Worm (Caenorhabditis elegans) whole organism, late embryonic: ENCODE results near the gene twk-24.
A peak's percentile ranks its signal among the peaks of the same experiment; 100 is the strongest.

Experiments
- C08G9.2 ChIP-seq: sonication (generic microtip); optimal IDR thresholded peaks from 2 replicates; lab custom pipeline; 2016; ENCODE audit warnings: mild to moderate bottlenecking, missing genetic modification characterization, moderate library complexity, missing compliant biosample characterization
- C38D4.7 ChIP-seq: fragments of 200-800 bp; sonication (Bioruptor generic); optimal IDR thresholded peaks from 2 replicates; lab custom pipeline; 2018; ENCODE audit warnings: mild to moderate bottlenecking, missing genetic modification characterization, moderate library complexity, missing compliant biosample characterization
- K09A11.1 ChIP-seq: sonication (generic microtip); optimal IDR thresholded peaks from 2 replicates; lab custom pipeline; 2017; ENCODE audit warnings: antibody characterized with exemption, mild to moderate bottlenecking, missing genetic modification characterization, missing compliant biosample characterization; ENCODE audit not compliant: insufficient read depth
- ceh-14 ChIP-seq: sonication (generic microtip); optimal IDR thresholded peaks from 2 replicates; lab custom pipeline; 2016; ENCODE audit warnings: missing genotype, missing genetic modification characterization, missing compliant biosample characterization
- ceh-18 ChIP-seq: sonication (generic microtip); optimal IDR thresholded peaks from 2 replicates; lab custom pipeline; 2016; ENCODE audit warnings: missing genetic modification characterization, missing compliant biosample characterization
- ceh-24 ChIP-seq: sonication (generic microtip); optimal IDR thresholded peaks from 2 replicates; lab custom pipeline; 2016; ENCODE audit warnings: mild to moderate bottlenecking, missing genetic modification characterization, missing compliant biosample characterization
- ceh-31 ChIP-seq: sonication (generic microtip); optimal IDR thresholded peaks from 2 replicates; lab custom pipeline; 2016; ENCODE audit warnings: missing genetic modification characterization, missing compliant biosample characterization
- ceh-34 ChIP-seq: sonication (generic microtip); optimal IDR thresholded peaks from 2 replicates; lab custom pipeline; 2016; ENCODE audit warnings: mild to moderate bottlenecking, missing genetic modification characterization, missing compliant biosample characterization
- ceh-6 ChIP-seq: fragments of 200-800 bp; sonication (Bioruptor generic); optimal IDR thresholded peaks from 2 replicates; lab custom pipeline; 2018; ENCODE audit warnings: mild to moderate bottlenecking, missing genetic modification characterization, missing compliant biosample characterization
- dmd-4 ChIP-seq: sonication (generic microtip); optimal IDR thresholded peaks from 2 replicates; lab custom pipeline; 2016; ENCODE audit warnings: borderline replicate concordance, missing genetic modification characterization, missing compliant biosample characterization
- dve-1 ChIP-seq: sonication (generic microtip); optimal IDR thresholded peaks from 2 replicates; lab custom pipeline; 2017; ENCODE audit warnings: antibody characterized with exemption, mild to moderate bottlenecking, missing genetic modification characterization, missing compliant biosample characterization
- elt-2 ChIP-seq: sonication (generic microtip); optimal IDR thresholded peaks from 2 replicates; lab custom pipeline; 2016; ENCODE audit warnings: missing genetic modification reagents, missing genetic modification characterization, missing compliant biosample characterization
- elt-4 ChIP-seq: sonication (generic microtip); optimal IDR thresholded peaks from 2 replicates; lab custom pipeline; 2016; ENCODE audit warnings: missing genetic modification characterization, missing compliant biosample characterization
- fkh-10 ChIP-seq: fragments of 150-350 bp; optimal IDR thresholded peaks from 2 replicates; lab custom pipeline; 2014; ENCODE audit warnings: missing biosample characterization, missing genetic modification reagents, missing genetic modification characterization
- fkh-6 ChIP-seq: sonication (generic microtip); optimal IDR thresholded peaks from 2 replicates; lab custom pipeline; 2016; ENCODE audit warnings: missing genetic modification characterization, missing compliant biosample characterization
- gmeb-2 ChIP-seq: sonication (generic microtip); optimal IDR thresholded peaks from 2 replicates; lab custom pipeline; 2016; ENCODE audit warnings: missing genetic modification characterization, inconsistent platforms, missing compliant biosample characterization
- hlh-13 ChIP-seq: fragments of 200-800 bp; sonication (Bioruptor generic); optimal IDR thresholded peaks from 2 replicates; lab custom pipeline; 2018; ENCODE audit warnings: mild to moderate bottlenecking, missing genetic modification characterization, missing compliant biosample characterization
- hlh-6 ChIP-seq: sonication (generic microtip); optimal IDR thresholded peaks from 2 replicates; lab custom pipeline; 2016; ENCODE audit warnings: missing genotype, missing genetic modification characterization, missing compliant biosample characterization
- lim-6 ChIP-seq: sonication (generic microtip); optimal IDR thresholded peaks from 2 replicates; lab custom pipeline; 2016; ENCODE audit warnings: missing genetic modification characterization, missing compliant biosample characterization
- lin-11 ChIP-seq: fragments of 200-800 bp; sonication (Bioruptor generic); optimal IDR thresholded peaks from 2 replicates; lab custom pipeline; 2018; ENCODE audit warnings: mild to moderate bottlenecking, missing genetic modification characterization, missing compliant biosample characterization
- nfya-1 ChIP-seq: sonication (generic microtip); optimal IDR thresholded peaks from 2 replicates; lab custom pipeline; 2017; ENCODE audit warnings: missing genetic modification characterization, mild to moderate bottlenecking, missing compliant biosample characterization, antibody characterized with exemption, moderate library complexity
- nhr-232 ChIP-seq: sonication (generic microtip); optimal IDR thresholded peaks from 2 replicates; lab custom pipeline; 2016; ENCODE audit warnings: missing genetic modification characterization, missing compliant biosample characterization
- npax-4 ChIP-seq: sonication (generic microtip); optimal IDR thresholded peaks from 2 replicates; lab custom pipeline; 2016; ENCODE audit warnings: missing genetic modification characterization, missing compliant biosample characterization
- pag-3 ChIP-seq: sonication (generic microtip); optimal IDR thresholded peaks from 2 replicates; lab custom pipeline; 2016; ENCODE audit warnings: missing compliant biosample characterization, missing genetic modification characterization, borderline replicate concordance
- pat-9 ChIP-seq: fragments of 200-800 bp; sonication (Bioruptor generic); optimal IDR thresholded peaks from 2 replicates; lab custom pipeline; 2018; ENCODE audit warnings: mild to moderate bottlenecking, missing genetic modification characterization, moderate library complexity, missing compliant biosample characterization
- pha-2 ChIP-seq: sonication (generic microtip); optimal IDR thresholded peaks from 2 replicates; lab custom pipeline; 2017; ENCODE audit warnings: mild to moderate bottlenecking, missing genetic modification characterization, missing compliant biosample characterization
- pha-4 ChIP-seq: fragments of 150-350 bp; optimal IDR thresholded peaks from 2 replicates; lab custom pipeline; 2018; ENCODE audit warnings: missing biosample characterization, missing genetic modification reagents, missing genetic modification characterization
- pqm-1 ChIP-seq: sonication (generic microtip); optimal IDR thresholded peaks from 2 replicates; lab custom pipeline; 2016; ENCODE audit warnings: missing genetic modification characterization, missing compliant biosample characterization
- ref-2 ChIP-seq: sonication (generic microtip); optimal IDR thresholded peaks from 2 replicates; lab custom pipeline; 2016; ENCODE audit warnings: missing genetic modification characterization, missing compliant biosample characterization
- rnt-1 ChIP-seq: sonication (generic microtip); optimal IDR thresholded peaks from 2 replicates; lab custom pipeline; 2016; ENCODE audit warnings: missing genetic modification characterization, missing compliant biosample characterization
- sdc-2 ChIP-seq: sonication (generic microtip); optimal IDR thresholded peaks from 2 replicates; lab custom pipeline; 2016; ENCODE audit warnings: missing genotype, missing genetic modification characterization, missing compliant biosample characterization
- sox-2 ChIP-seq: fragments of 200-800 bp; sonication (Bioruptor generic); IDR thresholded peaks from 2 replicates; pipeline ENCODE4 v1.3.6; 2022; ENCODE audit warnings: missing genetic modification reagents, missing genetic modification characterization, missing compliant biosample characterization
- syd-9 ChIP-seq: sonication (generic microtip); optimal IDR thresholded peaks from 2 replicates; lab custom pipeline; 2016; ENCODE audit warnings: mild to moderate bottlenecking, missing genetic modification characterization, moderate library complexity, missing compliant biosample characterization
- tbx-7 ChIP-seq: sonication (generic microtip); optimal IDR thresholded peaks from 2 replicates; lab custom pipeline; 2016; ENCODE audit warnings: missing genotype, missing genetic modification characterization, missing compliant biosample characterization
- ttx-3 ChIP-seq: sonication (generic microtip); optimal IDR thresholded peaks from 2 replicates; lab custom pipeline; 2016; ENCODE audit warnings: missing genetic modification reagents, missing genetic modification characterization, missing compliant biosample characterization
- unc-3 ChIP-seq, 2 experiments: fragments of 200-800 bp in 1 of 2; sonication (Bioruptor generic) in 1 of 2; sonication (generic microtip) in 1 of 2; conservative IDR thresholded peaks in 1 of 2; optimal IDR thresholded peaks in 1 of 2; 2 replicates each; pipeline versions ENCODE4 v1.3.6 to Lab custom; 2016 to 2022; ENCODE audit warnings: missing compliant biosample characterization in 2 of 2, missing genetic modification characterization in 2 of 2, missing genetic modification reagents in 1 of 2
- unc-42 ChIP-seq: sonication (generic microtip); optimal IDR thresholded peaks from 2 replicates; lab custom pipeline; 2016; ENCODE audit warnings: missing genotype, missing genetic modification characterization, missing compliant biosample characterization
- unc-55 ChIP-seq: sonication (generic microtip); optimal IDR thresholded peaks from 2 replicates; lab custom pipeline; 2017; ENCODE audit warnings: missing biosample characterization, missing genetic modification reagents, missing genetic modification characterization
- zip-5 ChIP-seq: sonication (generic microtip); optimal IDR thresholded peaks from 2 replicates; lab custom pipeline; 2016; ENCODE audit warnings: missing genetic modification characterization, missing compliant biosample characterization
- ztf-16 ChIP-seq: sonication (generic microtip); optimal IDR thresholded peaks from 2 replicates; lab custom pipeline; 2017; ENCODE audit warnings: missing genetic modification characterization, missing compliant biosample characterization

Gene twk-24

DNA sequence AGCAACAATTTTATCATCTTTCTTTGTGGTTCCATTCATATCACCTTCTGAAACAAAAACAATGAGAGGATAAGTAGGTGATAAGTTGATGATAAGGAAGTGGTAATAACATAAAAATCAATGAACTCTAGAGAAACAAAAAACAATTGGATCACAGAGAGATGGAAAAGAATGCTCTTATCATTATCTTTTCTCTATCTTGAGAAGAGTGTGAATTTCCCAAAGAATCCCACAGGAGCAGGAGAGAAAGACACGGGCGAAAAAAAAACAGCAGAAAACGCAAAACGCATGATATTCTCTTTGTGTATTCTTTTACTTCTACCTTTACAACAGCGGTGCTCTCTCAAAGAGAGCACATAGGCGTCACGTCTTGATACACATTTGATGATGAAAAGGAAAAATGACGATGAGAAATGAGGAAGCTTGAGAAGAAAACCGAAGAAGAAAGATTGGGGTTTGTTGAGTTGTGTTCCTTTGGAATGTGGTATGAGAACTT is at the start of gene twk-24:
Gene twk-24, minus strand, starts transcription at position 51 of the 496 bp plus-strand sequence.
- no peak for TF ChIP-seq ttx-3
- TF ChIP-seq ceh-6, result no peak
- TF ChIP-seq ceh-31 (tag; lab: Kevin White, UChicago), result no peak
- no peak for TF ChIP-seq pha-4 (tag; lab: Kevin White, UChicago)
- peak; percentile 59 for TF ChIP-seq ceh-18 (tag; lab: Kevin White, UChicago)
- peak; percentile 65 for TF ChIP-seq elt-2
- TF ChIP-seq zip-5, result no peak
- no peak for TF ChIP-seq pqm-1 (tag; lab: Kevin White, UChicago)
- TF ChIP-seq sdc-2 (tag; lab: Kevin White, UChicago), result no peak
- no peak for TF ChIP-seq ztf-16 (tag; lab: Kevin White, UChicago)
- no peak for TF ChIP-seq unc-55 (GFP tag; lab: Kevin White, UChicago)

DNA sequence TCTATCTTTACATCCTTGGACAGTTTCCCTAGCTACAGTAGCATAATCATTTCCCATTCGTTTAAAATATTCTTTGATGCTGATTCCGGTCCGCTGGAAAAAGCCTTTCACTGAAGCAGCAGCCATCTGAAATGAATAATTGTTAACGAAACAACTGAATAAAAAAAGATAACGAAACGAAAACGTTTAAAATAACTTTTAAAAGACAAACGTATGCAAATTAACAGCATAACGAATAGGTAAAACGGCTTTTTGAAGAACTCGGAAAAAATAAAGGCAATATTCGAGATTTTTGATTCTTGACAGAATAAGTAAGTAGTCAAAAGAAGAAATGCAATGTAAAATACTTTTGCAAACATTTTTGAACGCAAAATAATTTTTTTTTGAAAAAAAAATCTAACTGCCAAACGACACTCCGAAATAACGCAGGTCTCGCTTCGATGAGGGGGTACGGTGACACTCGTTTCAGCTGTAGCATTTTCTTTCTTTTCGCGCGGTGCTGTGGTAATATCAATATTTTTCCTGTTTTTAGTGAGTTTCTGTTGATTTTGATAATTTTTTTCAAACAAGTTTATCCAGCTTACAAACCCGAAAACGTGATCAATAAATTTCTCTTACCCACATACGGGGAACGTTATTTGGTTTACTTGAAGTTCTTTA is 48.9 kb upstream of the twk-24 start, which contains the start of the genes R04F11.5 and R04F11.2:
Gene R04F11.5, minus strand, starts transcription at position 126 of the 660 bp plus-strand sequence.
Gene R04F11.2, plus strand, starts transcription at position 488 of the 660 bp plus-strand sequence.
- peak; percentile 12 for TF ChIP-seq ref-2
- peak; percentile 53 for TF ChIP-seq ceh-31 (tag; lab: Kevin White, UChicago)
- TF ChIP-seq unc-42 (tag; lab: Kevin White, UChicago), result peak; percentile 15
- TF ChIP-seq K09A11.1 (tag; lab: Kevin White, UChicago), result no peak
- TF ChIP-seq fkh-10 (GFP tag; lab: Kevin White, UChicago), result peak; percentile 6
- no peak for TF ChIP-seq lin-11
- peak; percentile 8 for TF ChIP-seq ceh-18 (tag; lab: Kevin White, UChicago)
- no peak for TF ChIP-seq tbx-7 (tag; lab: Kevin White, UChicago)
- peak; percentile 84 for TF ChIP-seq nfya-1 (tag; lab: Kevin White, UChicago)
- TF ChIP-seq elt-4 (tag; lab: Kevin White, UChicago), result no peak
- no peak for TF ChIP-seq sox-2

- TF ChIP-seq hlh-6 (tag; lab: Kevin White, UChicago) (no peak), npax-4 (tag; lab: Kevin White, UChicago) (no peak), fkh-6 (tag; lab: Kevin White, UChicago) (no peak), pha-2 (tag; lab: Kevin White, UChicago) (no peak), dmd-4 (tag; lab: Kevin White, UChicago) (no peak), ceh-34 (tag; lab: Kevin White, UChicago) (no peak), hlh-13 (GFP tag; lab: Kevin White, UChicago) (no peak), unc-3 (GFP tag; conservative IDR thresholded peaks at IDR 0.05; lab: Robert Waterston, UW) (no peak), unc-3 (tag; optimal IDR thresholded peaks at IDR 0.05; lab: Kevin White, UChicago) (no peak), lin-11 (no peak), dve-1 (tag; lab: Kevin White, UChicago) (no peak)
Measured at ce11 chrV:12317080-12317479, 48.0 kb upstream of the twk-24 start, which contains the start of gene R04F11.3. Gene R04F11.3 (minus strand): TSS chrV:12317180.

ce11 chrV:12316076-12316475 is 47.0 kb upstream of the twk-24 start:
- TF ChIP-seq sox-2 (no peak), C08G9.2 (tag; lab: Kevin White, UChicago) (no peak), ztf-16 (tag; lab: Kevin White, UChicago) (no peak), pag-3 (tag; lab: Kevin White, UChicago) (no peak), dve-1 (tag; lab: Kevin White, UChicago) (no peak), lim-6 (tag; lab: Kevin White, UChicago) (no peak), rnt-1 (tag; lab: Kevin White, UChicago) (no peak), syd-9 (tag; lab: Kevin White, UChicago) (no peak), gmeb-2 (tag; lab: Kevin White, UChicago) (no peak), hlh-13 (GFP tag; lab: Kevin White, UChicago) (no peak), K09A11.1 (tag; lab: Kevin White, UChicago) (no peak), zip-5 (no peak), elt-4 (tag; lab: Kevin White, UChicago) (no peak), ceh-14 (tag; lab: Kevin White, UChicago) (no peak), nhr-232 (tag; lab: Kevin White, UChicago) (no peak), pha-2 (tag; lab: Kevin White, UChicago) (no peak), pat-9 (no peak), ceh-31 (tag; lab: Kevin White, UChicago) (no peak), C38D4.7 (GFP tag; lab: Kevin White, UChicago) (no peak), ceh-24 (tag; lab: Kevin White, UChicago) (no peak)
